Worm (Caenorhabditis elegans) whole organism, L1 larva: ENCODE results near the gene skat-1.
"Not testable (repeated sequence)": the region's sequence is repeated elsewhere in the genome, so short reads cannot be mapped to it uniquely, and the experiment has no call there.

ENCODE experiments used
- C04F5.9 ChIP-seq: sonication (generic microtip); optimal IDR thresholded peaks from 2 replicates; lab custom pipeline; 2016; ENCODE audit warnings: missing genetic modification characterization, missing compliant biosample characterization
- C16A3.4 ChIP-seq: fragments of 150-350 bp; optimal IDR thresholded peaks from 2 replicates; lab custom pipeline; 2014; ENCODE audit warnings: missing biosample characterization, missing genetic modification characterization
- alr-1 ChIP-seq: fragments of 200-800 bp; sonication (Bioruptor generic); optimal IDR thresholded peaks from 2 replicates; lab custom pipeline; 2018; ENCODE audit warnings: borderline replicate concordance, mild to moderate bottlenecking, missing genetic modification characterization, missing compliant biosample characterization
- aly-2 ChIP-seq: fragments of 150-350 bp; optimal IDR thresholded peaks from 2 replicates; lab custom pipeline; 2014; ENCODE audit warnings: missing biosample characterization, missing genetic modification characterization
- ama-1 ChIP-seq: fragments of 150-350 bp; optimal IDR thresholded peaks from 2 replicates; lab custom pipeline; 2014
- ces-1 ChIP-seq: fragments of 150-350 bp; optimal IDR thresholded peaks from 2 replicates; lab custom pipeline; 2014; ENCODE audit warnings: missing biosample characterization, missing genetic modification reagents, missing genetic modification characterization
- efl-1 ChIP-seq, 4 experiments: fragments of 150-350 bp; optimal IDR thresholded peaks in 3 of 4; peaks in 1 of 4; 1 replicate in 1 of 4; 2 replicates in 3 of 4; lab custom pipeline; 2014; ENCODE audit warnings: missing biosample characterization in 2 of 4, missing genetic modification characterization in 2 of 4, missing genetic modification reagents in 2 of 4
- elt-2 ChIP-seq: sonication (generic microtip); optimal IDR thresholded peaks from 2 replicates; lab custom pipeline; 2016; ENCODE audit warnings: missing genetic modification characterization, mild to moderate bottlenecking, inconsistent platforms, missing compliant biosample characterization, missing genetic modification reagents
- ets-5 ChIP-seq: fragments of 200-800 bp; sonication (Bioruptor generic); IDR thresholded peaks from 2 replicates; pipeline ENCODE4 v1.3.6; 2022; ENCODE audit warnings: missing genetic modification characterization, missing compliant biosample characterization
- fkh-10 ChIP-seq: sonication (generic microtip); optimal IDR thresholded peaks from 2 replicates; lab custom pipeline; 2017; ENCODE audit warnings: missing biosample characterization, missing genetic modification reagents, missing genetic modification characterization
- fkh-4 ChIP-seq: sonication (generic microtip); optimal IDR thresholded peaks from 2 replicates; lab custom pipeline; 2016; ENCODE audit warnings: missing compliant biosample characterization, missing genetic modification characterization, borderline replicate concordance
- fkh-8 ChIP-seq: sonication (generic microtip); optimal IDR thresholded peaks from 2 replicates; lab custom pipeline; 2016; ENCODE audit warnings: mild to moderate bottlenecking, missing genetic modification characterization, missing compliant biosample characterization
- hpl-2 ChIP-seq: fragments of 150-350 bp; optimal IDR thresholded peaks from 2 replicates; lab custom pipeline; 2014; ENCODE audit warnings: missing biosample characterization, missing genetic modification reagents, missing genetic modification characterization
- lin-13 ChIP-seq: fragments of 150-350 bp; optimal IDR thresholded peaks from 2 replicates; lab custom pipeline; 2014; ENCODE audit warnings: missing biosample characterization, missing genetic modification reagents, missing genetic modification characterization
- lin-14 ChIP-seq: fragments of 200-800 bp; sonication (Bioruptor generic); optimal IDR thresholded peaks from 2 replicates; lab custom pipeline; 2018; ENCODE audit warnings: mild to moderate bottlenecking, missing genetic modification characterization, moderate library complexity, missing compliant biosample characterization
- lsy-2 ChIP-seq, 2 experiments: fragments of 150-350 bp; optimal IDR thresholded peaks; 2 replicates each; lab custom pipeline; 2014; ENCODE audit warnings: missing biosample characterization in 2 of 2, missing genetic modification characterization in 2 of 2
- mab-9 ChIP-seq: fragments of 200-800 bp; sonication (Bioruptor generic); IDR thresholded peaks from 2 replicates; pipeline ENCODE4 v1.3.6; 2022; ENCODE audit warnings: missing genetic modification reagents, missing genetic modification characterization, missing compliant biosample characterization
- nhr-19 ChIP-seq: fragments of 200-800 bp; sonication (Bioruptor generic); conservative IDR thresholded peaks from 2 replicates; pipeline ENCODE4 v1.3.6; 2022; ENCODE audit warnings: missing genetic modification characterization, missing compliant biosample characterization
- nhr-20 ChIP-seq: sonication (generic microtip); optimal IDR thresholded peaks from 2 replicates; lab custom pipeline; 2016; ENCODE audit warnings: mild to moderate bottlenecking, missing genetic modification characterization, missing compliant biosample characterization
- nhr-237 ChIP-seq: fragments of 150-350 bp; optimal IDR thresholded peaks from 2 replicates; lab custom pipeline; 2014; ENCODE audit warnings: missing biosample characterization, missing genetic modification characterization
- nhr-47 ChIP-seq: sonication (generic microtip); optimal IDR thresholded peaks from 2 replicates; lab custom pipeline; 2016; ENCODE audit warnings: mild to moderate bottlenecking, missing genetic modification characterization, moderate library complexity, missing compliant biosample characterization
- nhr-76 ChIP-seq: sonication (generic microtip); optimal IDR thresholded peaks from 2 replicates; lab custom pipeline; 2017; ENCODE audit warnings: missing biosample characterization, missing genetic modification characterization
- nhr-90 ChIP-seq: sonication (generic microtip); optimal IDR thresholded peaks from 2 replicates; lab custom pipeline; 2016; ENCODE audit warnings: mild to moderate bottlenecking, missing genetic modification characterization, missing compliant biosample characterization; ENCODE audit not compliant: poor library complexity
- pag-3 ChIP-seq: sonication (generic microtip); optimal IDR thresholded peaks from 2 replicates; lab custom pipeline; 2017; ENCODE audit warnings: missing genetic modification characterization, mild to moderate bottlenecking, missing compliant biosample characterization, antibody characterized with exemption, borderline replicate concordance; ENCODE audit not compliant: insufficient read depth
- pqm-1 ChIP-seq: sonication (generic microtip); optimal IDR thresholded peaks from 3 replicates; lab custom pipeline; 2017; ENCODE audit warnings: missing biosample characterization, missing genetic modification characterization
- rnt-1 ChIP-seq: sonication (generic microtip); optimal IDR thresholded peaks from 2 replicates; lab custom pipeline; 2016; ENCODE audit warnings: mild to moderate bottlenecking, missing genetic modification characterization, moderate library complexity, missing compliant biosample characterization
- snpc-4 ChIP-seq: fragments of 150-350 bp; optimal IDR thresholded peaks from 2 replicates; lab custom pipeline; 2014; ENCODE audit warnings: missing biosample characterization, missing genetic modification characterization
- sptf-1 ChIP-seq: fragments of 150-350 bp; optimal IDR thresholded peaks from 2 replicates; lab custom pipeline; 2014; ENCODE audit warnings: missing biosample characterization, missing genetic modification characterization
- sup-37 ChIP-seq: fragments of 200-800 bp; sonication (Bioruptor generic); optimal IDR thresholded peaks from 2 replicates; lab custom pipeline; 2018; ENCODE audit warnings: mild to moderate bottlenecking, missing genetic modification characterization, missing compliant biosample characterization
- tlp-1 ChIP-seq: fragments of 150-350 bp; optimal IDR thresholded peaks from 2 replicates; lab custom pipeline; 2014; ENCODE audit warnings: missing biosample characterization, missing genetic modification characterization
- unc-130 ChIP-seq: fragments of 150-350 bp; optimal IDR thresholded peaks from 2 replicates; lab custom pipeline; 2017; ENCODE audit warnings: missing biosample characterization, missing genetic modification characterization, inconsistent platforms
- unc-30 ChIP-seq: sonication (generic microtip); optimal IDR thresholded peaks from 2 replicates; lab custom pipeline; 2017; ENCODE audit warnings: missing biosample characterization, missing genetic modification characterization
- unc-98 ChIP-seq: fragments of 200-800 bp; sonication (Bioruptor generic); IDR thresholded peaks from 2 replicates; pipeline ENCODE4 v1.3.6; 2022; ENCODE audit warnings: missing genetic modification characterization, missing compliant biosample characterization
- vab-15 ChIP-seq: sonication (generic microtip); optimal IDR thresholded peaks from 2 replicates; lab custom pipeline; 2017; ENCODE audit warnings: missing genotype, mild to moderate bottlenecking, missing genetic modification characterization, missing compliant biosample characterization
- zag-1 ChIP-seq: fragments of 150-350 bp; optimal IDR thresholded peaks from 2 replicates; lab custom pipeline; 2014; ENCODE audit warnings: missing biosample characterization, missing genetic modification characterization
- ztf-4 ChIP-seq: fragments of 150-350 bp; optimal IDR thresholded peaks from 2 replicates; lab custom pipeline; 2014; ENCODE audit warnings: missing biosample characterization, missing genetic modification characterization

Gene skat-1

DNA sequence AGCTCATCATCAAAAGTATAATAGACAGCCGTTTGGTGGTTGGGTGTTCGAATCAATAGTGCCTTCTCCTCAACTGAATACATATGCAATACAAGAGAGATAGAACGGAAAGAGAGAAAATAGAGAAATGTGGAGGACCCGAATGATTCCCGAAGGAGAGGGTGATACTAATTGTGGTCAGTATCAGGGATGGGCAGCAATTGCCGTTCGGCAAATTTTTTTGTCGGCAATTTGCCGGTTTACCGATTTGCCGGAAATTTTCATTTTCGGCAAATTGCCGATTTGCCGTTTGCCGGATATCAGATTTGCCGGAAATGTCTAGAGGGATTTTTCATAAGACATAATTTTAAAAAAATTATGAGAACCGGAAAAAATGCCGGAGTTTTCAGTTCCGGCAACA, 15.7 kb upstream of the skat-1 start, which contains the start of gene F59B2.9:
TSS of gene F59B2.9 (minus strand) at position 101 of the 400 bp plus-strand sequence.
- TF ChIP-seq pag-3 (tag; lab: Kevin White, UChicago), result no peak
- TF ChIP-seq nhr-237, result no peak
- no peak for TF ChIP-seq C04F5.9 (tag; lab: Kevin White, UChicago)
- TF ChIP-seq nhr-90 (tag; lab: Kevin White, UChicago), result no peak
- no peak for TF ChIP-seq hpl-2 (GFP tag; lab: Kevin White, UChicago)
- no peak for TF ChIP-seq lsy-2 (tag; optimal IDR thresholded peaks at IDR 0.05; lab: Kevin White, UChicago)
- TF ChIP-seq ces-1 (GFP tag; lab: Kevin White, UChicago), result no peak

DNA sequence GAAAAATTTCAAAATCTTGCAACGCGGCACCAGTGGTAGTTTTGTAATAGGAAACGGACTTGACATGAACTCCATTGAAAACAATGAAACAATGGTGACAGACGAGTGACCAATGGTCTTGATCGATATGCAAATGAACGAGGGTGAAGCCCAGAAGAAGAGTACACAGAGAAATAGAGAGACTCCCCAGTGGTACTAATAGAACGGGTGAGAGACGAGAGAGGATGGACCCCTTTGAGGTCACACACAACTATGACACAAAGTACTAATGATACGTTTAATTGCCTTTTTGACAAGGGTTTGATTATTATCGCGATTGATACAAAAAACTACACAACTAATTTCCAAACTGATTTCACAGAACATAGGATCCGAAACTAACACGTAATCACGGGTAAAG, 13.5 kb upstream of the skat-1 start, which contains the start of gene F59B2.8:
TSS of gene F59B2.8 (minus strand) at position 151 of the 400 bp plus-strand sequence.
- TF ChIP-seq tlp-1, result no peak
- TF ChIP-seq unc-130 (tag; lab: Kevin White, UChicago), result no peak
- TF ChIP-seq fkh-8, result no peak
- TF ChIP-seq unc-30 (tag; lab: Kevin White, UChicago), result no peak
- TF ChIP-seq pag-3 (tag; lab: Kevin White, UChicago), result no peak
- no peak for TF ChIP-seq alr-1 (tag; lab: Kevin White, UChicago)
- TF ChIP-seq unc-98 (GFP tag; lab: Robert Waterston, UW), result no peak
- no peak for TF ChIP-seq fkh-10 (GFP tag; lab: Kevin White, UChicago)
- no peak for TF ChIP-seq zag-1 (tag; lab: Kevin White, UChicago)
- TF ChIP-seq ces-1 (GFP tag; lab: Kevin White, UChicago), result no peak
- no peak for TF ChIP-seq snpc-4 (tag; lab: Kevin White, UChicago)
- TF ChIP-seq pqm-1 (tag; lab: Kevin White, UChicago), result no peak

DNA sequence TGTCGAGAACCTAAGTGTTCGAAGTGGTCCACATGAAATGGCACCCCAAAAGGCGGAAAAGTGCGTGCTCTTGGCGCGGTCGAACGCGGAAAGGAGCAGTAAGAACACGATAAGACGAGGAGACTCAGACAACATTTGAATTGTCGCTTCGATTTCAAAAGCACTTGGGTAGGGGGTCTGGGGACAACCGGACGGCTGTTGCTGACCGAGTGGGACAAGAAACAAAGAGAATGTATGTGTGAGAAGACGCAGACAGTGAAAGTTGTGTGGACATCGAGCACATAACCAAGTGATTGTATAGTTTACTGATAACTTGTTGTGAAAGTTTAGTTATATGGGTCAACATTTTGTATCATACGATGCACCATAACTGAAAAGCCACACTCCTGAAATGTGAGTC, 10.6 kb upstream of the skat-1 start:
- TF ChIP-seq mab-9 (GFP tag; lab: Robert Waterston, UW), result no peak
- peak; percentile 30 for TF ChIP-seq rnt-1 (tag; lab: Kevin White, UChicago)
- no peak for TF ChIP-seq aly-2
- TF ChIP-seq C16A3.4 (tag; lab: Kevin White, UChicago), result peak; percentile 3
- TF ChIP-seq lin-14 (GFP tag; lab: Kevin White, UChicago), result peak; percentile 70
- TF ChIP-seq elt-2 (tag; lab: Kevin White, UChicago), result peak; percentile 59
- peak in 1 of 2 experiments; percentile 21 for TF ChIP-seq lsy-2 (tag; optimal IDR thresholded peaks at IDR 0.05; lab: Kevin White, UChicago)
- TF ChIP-seq nhr-47 (tag; lab: Kevin White, UChicago), result no peak
- TF ChIP-seq lin-13, result no peak

DNA sequence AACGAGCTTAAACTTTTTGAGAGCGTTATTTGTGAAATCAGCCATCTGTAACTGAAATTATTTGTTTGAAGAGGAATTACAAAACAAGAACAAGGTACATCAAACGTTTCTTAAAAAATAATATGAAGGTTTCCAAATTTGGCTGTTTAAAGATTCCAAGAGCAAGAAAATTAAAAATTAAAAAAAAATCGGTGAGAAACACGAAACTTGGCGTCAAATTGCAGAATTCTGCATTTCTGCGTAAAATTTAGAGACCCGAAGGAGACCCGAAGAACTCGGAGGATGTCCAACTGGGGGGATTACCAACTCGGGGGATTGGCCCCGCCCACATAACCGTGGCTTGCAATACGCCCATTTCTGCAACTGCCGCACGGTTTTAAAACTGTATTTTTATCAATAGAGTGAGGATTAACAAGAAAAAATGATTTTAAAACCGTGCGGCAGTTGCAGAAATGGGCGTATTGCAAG, 9.4 kb upstream of the skat-1 start, which contains the start of gene rab-6.1:
TSS of gene rab-6.1 (minus strand) at position 51 of the 468 bp plus-strand sequence.
- not testable (repeated sequence) for TF ChIP-seq ama-1 (lab: Kevin White, UChicago); fkh-4 (tag; lab: Kevin White, UChicago); vab-15 (tag; lab: Kevin White, UChicago)

DNA sequence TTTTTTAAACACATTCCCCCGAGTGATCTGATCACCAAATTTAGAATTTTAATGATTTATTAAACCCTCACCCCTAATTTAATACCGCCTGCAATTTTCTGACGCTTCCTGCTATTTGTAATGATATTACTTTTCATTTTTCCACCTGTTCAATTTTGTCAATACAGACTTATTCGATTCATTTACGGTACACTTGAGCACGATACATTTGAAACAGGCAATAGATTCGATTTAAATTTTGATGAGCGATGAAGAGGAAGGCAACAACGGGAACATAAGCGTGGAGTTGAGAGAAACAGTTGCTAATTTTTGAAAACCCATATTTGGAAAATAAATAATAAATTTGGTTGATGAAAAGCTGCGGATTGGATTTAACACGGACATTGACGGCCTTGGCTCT, 8.1 kb upstream of the skat-1 start:
- no peak for TF ChIP-seq nhr-19
- TF ChIP-seq efl-1 (optimal IDR thresholded peaks at IDR 0.05; lab: Kevin White, UChicago), result no peak
- no peak for TF ChIP-seq efl-1 (GFP tag; optimal IDR thresholded peaks at IDR 0.05 in 1 of 2; lab: Kevin White, UChicago)
- no peak for TF ChIP-seq lin-14 (GFP tag; lab: Kevin White, UChicago)
- no peak for TF ChIP-seq sup-37
- no peak for TF ChIP-seq nhr-76 (tag; lab: Kevin White, UChicago)
- TF ChIP-seq sptf-1 (tag; lab: Kevin White, UChicago), result no peak
- TF ChIP-seq zag-1 (tag; lab: Kevin White, UChicago), result no peak
- no peak for TF ChIP-seq ets-5 (GFP tag; lab: Robert Waterston, UW)
- TF ChIP-seq nhr-20 (tag; lab: Kevin White, UChicago), result no peak
- TF ChIP-seq unc-130 (tag; lab: Kevin White, UChicago), result no peak
- no peak for TF ChIP-seq pag-3 (tag; lab: Kevin White, UChicago)
- TF ChIP-seq pqm-1 (tag; lab: Kevin White, UChicago), result no peak
- TF ChIP-seq ztf-4 (tag; lab: Kevin White, UChicago), result no peak
- TF ChIP-seq, all 84 proteins: peak for 0
